Fruit fly (Drosophila melanogaster) Kc167 (cell line): Measurements from ENCODE around the gene CG13670.

Experiments
- Sin3A ChIP-seq: fragments of >200 bp; optimal IDR thresholded peaks from 2 replicates; lab custom pipeline; 2018; ENCODE audit warnings: missing external identifiers
- h ChIP-seq: fragments of >200 bp; optimal IDR thresholded peaks from 3 replicates; lab custom pipeline; 2018; ENCODE audit warnings: missing external identifiers
- insv ChIP-seq: fragments of >200 bp; optimal IDR thresholded peaks from 3 replicates; lab custom pipeline; 2018; ENCODE audit warnings: missing external identifiers
- psq ChIP-seq: fragments of >200 bp; optimal IDR thresholded peaks from 2 replicates; lab custom pipeline; 2017; ENCODE audit warnings: missing external identifiers
- ttk ChIP-seq: sonication (Bioruptor generic); optimal IDR thresholded peaks from 2 replicates; lab custom pipeline; 2017; ENCODE audit warnings: missing external identifiers

- no peak for TF ChIP-seq Sin3A (lab: Kevin White, UChicago)
- TF ChIP-seq insv (lab: Kevin White, UChicago) = no peak
- TF ChIP-seq h = no peak
- TF ChIP-seq psq (lab: Kevin White, UChicago) = no peak
- no peak for TF ChIP-seq ttk (lab: Kevin White, UChicago)
Measured at dm6 chr3L:8336372-8336771, 15.8 kb downstream of the CG13670 start, which contains the start of gene Cpr66Cb.
